Fruit fly (Drosophila melanogaster) whole organism, prepupa: ENCODE data around the gene CG13084.

ENCODE experiments used
- Blimp-1 ChIP-seq: fragments of 200-800 bp; sonication (Bioruptor generic); optimal IDR thresholded peaks from 3 replicates; lab custom pipeline; 2017; ENCODE audit warnings: missing biosample characterization, missing genetic modification characterization, mild to moderate bottlenecking, moderate library complexity, missing genetic modification reagents
- CG15336 ChIP-seq: fragments of 200-800 bp; sonication (Bioruptor generic); IDR thresholded peaks from 2 replicates; pipeline ENCODE4 v1.3.6; 2022; ENCODE audit warnings: missing biosample characterization, missing genetic modification characterization
- CG31627 ChIP-seq: fragments of 200-800 bp; sonication (Bioruptor generic); optimal IDR thresholded peaks from 3 replicates; lab custom pipeline; 2016; ENCODE audit warnings: missing biosample characterization, missing genetic modification characterization
- CG6854 ChIP-seq: fragments of 200-800 bp; sonication (Bioruptor generic); optimal IDR thresholded peaks from 2 replicates; lab custom pipeline; 2017; ENCODE audit warnings: missing biosample characterization, mild to moderate bottlenecking, missing genetic modification characterization
- cyc ChIP-seq: fragments of 200-800 bp; sonication (Bioruptor generic); optimal IDR thresholded peaks from 3 replicates; lab custom pipeline; 2016; ENCODE audit warnings: missing biosample characterization, missing genetic modification characterization
- fd85E ChIP-seq: fragments of 200-800 bp; sonication (Bioruptor generic); optimal IDR thresholded peaks from 3 replicates; lab custom pipeline; 2016; ENCODE audit warnings: missing biosample characterization, missing genetic modification characterization
- net ChIP-seq: fragments of 200-800 bp; sonication (Bioruptor generic); optimal IDR thresholded peaks from 3 replicates; lab custom pipeline; 2016; ENCODE audit warnings: missing biosample characterization, missing genetic modification characterization
- salr ChIP-seq, 2 experiments: fragments of 200-800 bp; sonication (Bioruptor generic); optimal IDR thresholded peaks; 3 replicates each; lab custom pipeline; 2016 to 2018; ENCODE audit warnings: missing biosample characterization in 2 of 2, missing genetic modification characterization in 2 of 2, mild to moderate bottlenecking in 1 of 2

dm6 chr2L:19441339-19441738, 43.4 kb upstream of the CG13084 start:
- TF ChIP-seq salr (GFP tag; optimal IDR thresholded peaks at IDR 0.05; lab: Kevin White, UChicago) (no peak), CG31627 (no peak), fd85E (GFP tag; lab: Kevin White, UChicago) (no peak), cyc (GFP tag; lab: Kevin White, UChicago) (no peak), CG6854 (GFP tag; lab: Kevin White, UChicago) (no peak), net (GFP tag; lab: Kevin White, UChicago) (no peak), CG15336 (GFP tag; lab: Robert Waterston, UW) (no peak; the same call in 1 of the 2 replicates), Blimp-1 (GFP tag; lab: Kevin White, UChicago) (no peak)
